Fruit fly (Drosophila melanogaster): ENCODE measurements around the gene Ugt36A1.

Ugt36A1 gene

DNA sequence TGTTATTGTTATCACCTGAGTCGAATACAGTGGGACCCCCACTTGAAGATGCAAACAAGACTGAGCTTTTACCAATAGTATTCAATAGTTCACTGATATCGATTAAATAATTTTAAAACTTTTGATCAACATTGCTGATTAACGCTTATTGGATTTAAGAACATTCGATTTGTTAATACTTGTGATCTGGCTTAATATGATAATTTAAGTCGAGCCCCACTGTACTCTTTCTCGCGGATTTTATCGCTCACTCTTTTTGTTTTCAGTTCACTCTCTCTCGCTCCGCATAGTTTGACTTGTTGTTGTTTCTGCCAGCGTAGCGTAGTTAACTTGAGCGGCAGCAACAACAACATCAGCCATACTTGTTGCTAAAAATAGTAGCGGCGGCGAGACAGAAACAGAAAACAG is 36.8 kb downstream of the Ugt36A1 start (continued):
- TF ChIP-seq NK7.1 (GFP tag; optimal IDR thresholded peaks at IDR 0.05) = peak; percentile 97
- peak; percentile 97 for TF ChIP-seq Mes4 (GFP tag; optimal IDR thresholded peaks at IDR 0.05)
- peak; percentile 97 for TF ChIP-seq tgo (GFP tag; IDR thresholded peaks at IDR 0.05)
- peak; percentile 99 for TF ChIP-seq CG7839 (tag; optimal IDR thresholded peaks at IDR 0.05)
- TF ChIP-seq ap (GFP tag; IDR thresholded peaks at IDR 0.05) = peak; percentile 96
- TF ChIP-seq CG9215 (GFP tag; IDR thresholded peaks at IDR 0.05) = peak; percentile 97
- peak; percentile 98 for TF ChIP-seq Atf6 (GFP tag; IDR thresholded peaks at IDR 0.05)
- TF ChIP-seq B-H2 (GFP tag; optimal IDR thresholded peaks at IDR 0.05) = peak; percentile 99
- TF ChIP-seq salm (tag; optimal IDR thresholded peaks at IDR 0.05) = peak; percentile 98
- TF ChIP-seq CG14014 (GFP tag; IDR thresholded peaks at IDR 0.05) = peak; percentile 98
- peak; percentile 98 for TF ChIP-seq MBD-R2 (GFP tag; IDR thresholded peaks at IDR 0.05)
- TF ChIP-seq Meics (GFP tag; optimal IDR thresholded peaks at IDR 0.05) = peak; percentile 98
- TF ChIP-seq ci (GFP tag; IDR thresholded peaks at IDR 0.05) = peak; percentile 99
- TF ChIP-seq CG2129 (GFP tag; IDR thresholded peaks at IDR 0.05; ENCODE audit: partially characterized antibody) = no peak
- TF ChIP-seq ems (GFP tag; optimal IDR thresholded peaks at IDR 0.05) = peak; percentile 98
- TF ChIP-seq aop (GFP tag; IDR thresholded peaks at IDR 0.05) = peak; percentile 87
- TF ChIP-seq CG6683 (GFP tag; optimal IDR thresholded peaks at IDR 0.05) = peak; percentile 96
- TF ChIP-seq CG34422 (GFP tag; IDR thresholded peaks at IDR 0.05) = peak; percentile 98
- TF ChIP-seq CG10959 (GFP tag; IDR thresholded peaks at IDR 0.05) = peak; percentile 97
- TF ChIP-seq YL-1 (GFP tag; optimal IDR thresholded peaks at IDR 0.05) = peak; percentile 91
- TF ChIP-seq CG32772 (GFP tag; IDR thresholded peaks at IDR 0.05) = peak; percentile 97
- peak; percentile 88 for TF ChIP-seq Doc2 (GFP tag; IDR thresholded peaks at IDR 0.05)
- TF ChIP-seq sens-2 (GFP tag; IDR thresholded peaks at IDR 0.05) = peak; percentile 96
- peak; percentile 92 for TF ChIP-seq CG7357 (GFP tag; IDR thresholded peaks at IDR 0.05)
- TF ChIP-seq Dad (GFP tag; optimal IDR thresholded peaks at IDR 0.05) = peak; percentile 97
- TF ChIP-seq pum (GFP tag; optimal IDR thresholded peaks at IDR 0.05) = peak; percentile 98
- peak; percentile 4 for TF ChIP-seq kah (GFP tag; optimal IDR thresholded peaks at IDR 0.05)
- TF ChIP-seq slbo (GFP tag; IDR thresholded peaks at IDR 0.05) = peak; percentile 98
- TF ChIP-seq CG17186 (GFP tag; optimal IDR thresholded peaks at IDR 0.05) = peak; percentile 94
- TF ChIP-seq CG17912 (GFP tag; optimal IDR thresholded peaks at IDR 0.05) = peak; percentile 97
- TF ChIP-seq inv (GFP tag; IDR thresholded peaks at IDR 0.05; ENCODE audit: partially characterized antibody) = no peak
- peak; percentile 97 for TF ChIP-seq Optix (GFP tag; IDR thresholded peaks at IDR 0.05)
- peak; percentile 99 for TF ChIP-seq ind (GFP tag; optimal IDR thresholded peaks at IDR 0.05)
- TF ChIP-seq CG11093 (GFP tag; IDR thresholded peaks at IDR 0.05) = peak; percentile 96
- peak; percentile 87 for TF ChIP-seq Adf1 (GFP tag; IDR thresholded peaks at IDR 0.05)
- TF ChIP-seq CG8924 (tag; optimal IDR thresholded peaks at IDR 0.05) = peak; percentile 99
- no peak for TF ChIP-seq CG34224 (GFP tag; IDR thresholded peaks at IDR 0.05; ENCODE audit: partially characterized antibody)
- TF ChIP-seq CG1603 (tag; optimal IDR thresholded peaks at IDR 0.05) = peak; percentile 98
- peak; percentile 94 for TF ChIP-seq grn (GFP tag; optimal IDR thresholded peaks at IDR 0.05)
- TF ChIP-seq kni (GFP tag; optimal IDR thresholded peaks at IDR 0.05) = peak; percentile 97
- TF ChIP-seq en (GFP tag; optimal IDR thresholded peaks at IDR 0.05) = peak; percentile 97
- peak; percentile 97 for TF ChIP-seq ase (GFP tag; IDR thresholded peaks at IDR 0.05)
- peak; percentile 96 for TF ChIP-seq ewg (GFP tag; optimal IDR thresholded peaks at IDR 0.05)
- peak; percentile 93 for TF ChIP-seq CG9437 (GFP tag; optimal IDR thresholded peaks at IDR 0.05)
- TF ChIP-seq gce (GFP tag; IDR thresholded peaks at IDR 0.05) = peak; percentile 98
- TF ChIP-seq HLH54F (GFP tag; optimal IDR thresholded peaks at IDR 0.05) = peak; percentile 97
- TF ChIP-seq CG6854 (GFP tag; optimal IDR thresholded peaks at IDR 0.05) = peak; percentile 97
- peak; percentile 99 for TF ChIP-seq CG12071 (GFP tag; optimal IDR thresholded peaks at IDR 0.05)
- TF ChIP-seq Rfx (GFP tag; IDR thresholded peaks at IDR 0.05) = peak; percentile 98
- TF ChIP-seq Lim3 (GFP tag; IDR thresholded peaks at IDR 0.05) = peak; percentile 92
- TF ChIP-seq hth (optimal IDR thresholded peaks at IDR 0.05) = no peak
- TF ChIP-seq esg (GFP tag; conservative IDR thresholded peaks at IDR 0.05) = peak; percentile 97
- TF ChIP-seq Hmx (GFP tag; optimal IDR thresholded peaks at IDR 0.05) = peak; percentile 95
